Fruit fly (Drosophila melanogaster) whole organism, embryonic: ENCODE data around the gene Scr.
A peak's percentile ranks its signal among the peaks of the same experiment; 100 is the strongest.

Source experiments
- CG10431 ChIP-seq: fragments of 200-800 bp; sonication (Bioruptor generic); optimal IDR thresholded peaks from 3 replicates; lab custom pipeline; 2018; ENCODE audit warnings: missing biosample characterization, mild to moderate bottlenecking, missing genetic modification characterization
- CG11723 ChIP-seq: fragments of 200-800 bp; sonication (Bioruptor generic); optimal IDR thresholded peaks from 2 replicates; lab custom pipeline; 2017; ENCODE audit warnings: missing biosample characterization, mild to moderate bottlenecking, missing genetic modification characterization
- CG14710 ChIP-seq: fragments of 200-800 bp; sonication (Bioruptor generic); optimal IDR thresholded peaks from 3 replicates; lab custom pipeline; 2019; ENCODE audit warnings: missing biosample characterization, mild to moderate bottlenecking, missing genetic modification characterization, moderate library complexity
- CG14965 ChIP-seq: fragments of 200-800 bp; sonication (Bioruptor generic); optimal IDR thresholded peaks from 2 replicates; lab custom pipeline; 2016; ENCODE audit warnings: missing biosample characterization, missing genetic modification characterization, borderline replicate concordance
- CG1529 ChIP-seq: fragments of 200-800 bp; sonication (Bioruptor generic); optimal IDR thresholded peaks from 3 replicates; lab custom pipeline; 2018; ENCODE audit warnings: missing biosample characterization, missing genetic modification characterization
- CG15479 ChIP-seq: fragments of 200-800 bp; sonication (Bioruptor generic); optimal IDR thresholded peaks from 3 replicates; lab custom pipeline; 2019; ENCODE audit warnings: missing biosample characterization, mild to moderate bottlenecking, missing genetic modification characterization, moderate library complexity
- CG15601 ChIP-seq: fragments of 200-800 bp; sonication (Bioruptor generic); optimal IDR thresholded peaks from 3 replicates; lab custom pipeline; 2019; ENCODE audit warnings: missing biosample characterization, mild to moderate bottlenecking, missing genetic modification characterization, moderate library complexity
- CG17612 ChIP-seq: fragments of 200-800 bp; sonication (Bioruptor generic); IDR thresholded peaks from 2 replicates; pipeline ENCODE4 v1.3.6; 2022; ENCODE audit warnings: missing biosample characterization, missing genetic modification characterization
- CG2875 ChIP-seq: fragments of 200-800 bp; sonication (Bioruptor generic); optimal IDR thresholded peaks from 2 replicates; lab custom pipeline; 2017; ENCODE audit warnings: missing biosample characterization, mild to moderate bottlenecking, missing genetic modification characterization, missing genetic modification reagents
- CG31441 ChIP-seq: fragments of 200-800 bp; sonication (Bioruptor generic); IDR thresholded peaks from 2 replicates; pipeline ENCODE4 v1.3.6; 2022; ENCODE audit warnings: missing biosample characterization, missing genetic modification characterization
- CG3407 ChIP-seq: fragments of 200-800 bp; sonication (Bioruptor generic); optimal IDR thresholded peaks from 2 replicates; lab custom pipeline; 2018; ENCODE audit warnings: missing biosample characterization, mild to moderate bottlenecking, missing genetic modification characterization
- CG3847 ChIP-seq: fragments of 200-800 bp; sonication (Bioruptor generic); IDR thresholded peaks from 2 replicates; pipeline ENCODE4 v1.3.6; 2022; ENCODE audit warnings: missing biosample characterization, missing genetic modification characterization
- CG43689 ChIP-seq: fragments of 200-800 bp; sonication (Bioruptor generic); IDR thresholded peaks from 2 replicates; pipeline ENCODE4 v1.3.6; 2022; ENCODE audit warnings: missing biosample characterization, missing genetic modification characterization
- CG6654 ChIP-seq: fragments of 200-800 bp; sonication (Bioruptor generic); optimal IDR thresholded peaks from 2 replicates; lab custom pipeline; 2017; ENCODE audit warnings: missing biosample characterization, mild to moderate bottlenecking, missing genetic modification characterization
- CG6791 ChIP-seq: fragments of 200-800 bp; sonication (Bioruptor generic); IDR thresholded peaks from 3 replicates; pipeline ENCODE4 v1.3.6; 2022; ENCODE audit warnings: missing biosample characterization, missing genetic modification characterization; ENCODE audit not compliant: partially characterized antibody
- CG9215 ChIP-seq: fragments of 200-800 bp; sonication (Bioruptor generic); IDR thresholded peaks from 2 replicates; pipeline ENCODE4 v1.3.6; 2022; ENCODE audit warnings: missing biosample characterization, missing genetic modification characterization
- Dad ChIP-seq: fragments of 200-800 bp; sonication (Bioruptor generic); optimal IDR thresholded peaks from 3 replicates; lab custom pipeline; 2016; ENCODE audit warnings: missing biosample characterization, missing genetic modification characterization
- Dbx ChIP-seq: fragments of 200-800 bp; sonication (Bioruptor generic); IDR thresholded peaks from 3 replicates; pipeline ENCODE4 v1.3.6; 2022; ENCODE audit warnings: missing biosample characterization, missing genetic modification characterization
- Doc2 ChIP-seq: fragments of 200-800 bp; sonication (Bioruptor generic); IDR thresholded peaks from 2 replicates; pipeline ENCODE4 v1.3.6; 2022; ENCODE audit warnings: missing biosample characterization, missing genetic modification characterization
- Fer1 ChIP-seq: fragments of 200-800 bp; sonication (Bioruptor generic); optimal IDR thresholded peaks from 2 replicates; lab custom pipeline; 2017; ENCODE audit warnings: missing biosample characterization, mild to moderate bottlenecking, missing genetic modification characterization
- Hr39 ChIP-seq: fragments of >200 bp; optimal IDR thresholded peaks from 2 replicates; lab custom pipeline; 2017
- Opbp ChIP-seq: fragments of 200-800 bp; sonication (Bioruptor generic); IDR thresholded peaks from 3 replicates; pipeline ENCODE4 v1.3.6; 2022; ENCODE audit warnings: missing biosample characterization, missing genetic modification characterization; ENCODE audit not compliant: partially characterized antibody
- Optix ChIP-seq: fragments of 200-800 bp; sonication (Bioruptor generic); IDR thresholded peaks from 3 replicates; pipeline ENCODE4 v1.3.6; 2022; ENCODE audit warnings: missing biosample characterization, missing genetic modification characterization
- Sry-β ChIP-seq: fragments of 200-800 bp; sonication (Bioruptor generic); optimal IDR thresholded peaks from 2 replicates; lab custom pipeline; 2018; ENCODE audit warnings: missing biosample characterization, mild to moderate bottlenecking, missing genetic modification characterization, moderate library complexity
- bowl ChIP-seq: fragments of 200-800 bp; sonication (Bioruptor generic); IDR thresholded peaks from 2 replicates; pipeline ENCODE4 v1.3.6; 2022; ENCODE audit warnings: missing biosample characterization, missing genetic modification characterization
- btn ChIP-seq: fragments of 200-800 bp; sonication (Bioruptor generic); optimal IDR thresholded peaks from 2 replicates; lab custom pipeline; 2016; ENCODE audit warnings: missing biosample characterization, missing genetic modification characterization
- cad ChIP-seq: fragments of >200 bp; optimal IDR thresholded peaks from 2 replicates; lab custom pipeline; 2017; ENCODE audit warnings: missing biosample characterization, missing genetic modification characterization
- caup ChIP-seq: fragments of 200-800 bp; sonication (Bioruptor generic); optimal IDR thresholded peaks from 3 replicates; lab custom pipeline; 2017; ENCODE audit warnings: missing biosample characterization, mild to moderate bottlenecking, missing genetic modification characterization, moderate library complexity; ENCODE audit not compliant: severe bottlenecking
- cg ChIP-seq: fragments of 200-800 bp; sonication (Bioruptor generic); optimal IDR thresholded peaks from 3 replicates; lab custom pipeline; 2019; ENCODE audit warnings: missing biosample characterization, mild to moderate bottlenecking, missing genetic modification characterization, moderate library complexity
- chinmo ChIP-seq: fragments of 200-800 bp; sonication (Bioruptor generic); IDR thresholded peaks from 4 replicates; pipeline ENCODE4 v1.3.6; 2022; ENCODE audit warnings: missing biosample characterization, missing genetic modification characterization; ENCODE audit not compliant: partially characterized antibody
- chm ChIP-seq: fragments of 200-800 bp; sonication (Bioruptor generic); IDR thresholded peaks from 2 replicates; pipeline ENCODE4 v1.3.6; 2022; ENCODE audit warnings: missing biosample characterization, missing genetic modification characterization
- dan ChIP-seq: fragments of 200-800 bp; sonication (Bioruptor generic); IDR thresholded peaks from 2 replicates; pipeline ENCODE4 v1.3.6; 2022; ENCODE audit warnings: missing biosample characterization, missing genetic modification characterization
- dmrt99B ChIP-seq: fragments of 200-800 bp; sonication (Bioruptor generic); optimal IDR thresholded peaks from 2 replicates; lab custom pipeline; 2018; ENCODE audit warnings: missing biosample characterization, mild to moderate bottlenecking, missing genetic modification characterization, moderate library complexity
- fd102C ChIP-seq: fragments of 200-800 bp; sonication (Bioruptor generic); optimal IDR thresholded peaks from 2 replicates; lab custom pipeline; 2018; ENCODE audit warnings: missing biosample characterization, mild to moderate bottlenecking, missing genetic modification characterization, moderate library complexity
- lmd ChIP-seq: fragments of 200-800 bp; sonication (Bioruptor generic); IDR thresholded peaks from 2 replicates; pipeline ENCODE4 v1.3.6; 2022; ENCODE audit warnings: missing biosample characterization, missing genetic modification characterization
- nerfin-1 ChIP-seq: fragments of 200-800 bp; sonication (Bioruptor generic); optimal IDR thresholded peaks from 3 replicates; lab custom pipeline; 2019; ENCODE audit warnings: missing biosample characterization, mild to moderate bottlenecking, missing genetic modification characterization, moderate library complexity
- pita ChIP-seq: fragments of 200-800 bp; sonication (Bioruptor generic); optimal IDR thresholded peaks from 2 replicates; lab custom pipeline; 2017; ENCODE audit warnings: missing biosample characterization, mild to moderate bottlenecking, missing genetic modification characterization
- pros ChIP-seq: fragments of 200-800 bp; sonication (Bioruptor generic); optimal IDR thresholded peaks from 3 replicates; lab custom pipeline; 2019; ENCODE audit warnings: missing biosample characterization, mild to moderate bottlenecking, missing genetic modification characterization, moderate library complexity
- scrt ChIP-seq: fragments of 200-800 bp; sonication (Bioruptor generic); optimal IDR thresholded peaks from 2 replicates; lab custom pipeline; 2018; ENCODE audit warnings: missing biosample characterization, mild to moderate bottlenecking, missing genetic modification characterization, moderate library complexity
- shn ChIP-seq: fragments of 200-800 bp; sonication (Bioruptor generic); optimal IDR thresholded peaks from 3 replicates; lab custom pipeline; 2016; ENCODE audit warnings: missing biosample characterization, missing genetic modification characterization
- tap ChIP-seq: fragments of 200-800 bp; optimal IDR thresholded peaks from 3 replicates; lab custom pipeline; 2019; ENCODE audit warnings: missing biosample characterization, mild to moderate bottlenecking, missing genetic modification characterization, moderate library complexity
- tll ChIP-seq, 2 experiments: fragments of 200-800 bp in 1 of 2; fragments of >200 bp in 1 of 2; sonication (Bioruptor generic) in 1 of 2; optimal IDR thresholded peaks; 2 replicates each; lab custom pipeline; 2017 to 2019; ENCODE audit warnings: missing biosample characterization in 2 of 2, missing genetic modification characterization in 2 of 2, mild to moderate bottlenecking in 1 of 2, moderate library complexity in 1 of 2
- toy ChIP-seq: fragments of 200-800 bp; sonication (Bioruptor generic); IDR thresholded peaks from 2 replicates; pipeline ENCODE4 v1.3.6; 2022; ENCODE audit warnings: missing biosample characterization, missing genetic modification characterization
- wek ChIP-seq: fragments of 200-800 bp; sonication (Bioruptor generic); optimal IDR thresholded peaks from 3 replicates; lab custom pipeline; 2018; ENCODE audit warnings: missing biosample characterization, mild to moderate bottlenecking, missing genetic modification characterization, moderate library complexity
- zen ChIP-seq: fragments of 200-800 bp; sonication (Bioruptor generic); optimal IDR thresholded peaks from 3 replicates; lab custom pipeline; 2018; ENCODE audit warnings: missing biosample characterization, mild to moderate bottlenecking, missing genetic modification characterization, moderate library complexity

Scr gene

dm6 chr3R:6863769-6864393 lies 14.1 kb upstream of the Scr start, which contains the start of gene ftz (continued):
- TF ChIP-seq fd102C (GFP tag; lab: Kevin White, UChicago) (peak; percentile 12), cg (GFP tag; lab: Kevin White, UChicago) (no peak), dan (GFP tag; lab: Robert Waterston, UW) (no peak)
- TF ChIP-seq, all 482 proteins: peak for 9

dm6 chr3R:6862577-6862976 lies 12.8 kb upstream of the Scr start:
- peak; percentile 75 for TF ChIP-seq pros (GFP tag; lab: Kevin White, UChicago)
- TF ChIP-seq tll (GFP tag; optimal IDR thresholded peaks at IDR 0.05; lab: Kevin White, UChicago) = peak in 1 of 2 experiments; percentile 7
- TF ChIP-seq dmrt99B (tag; lab: Kevin White, UChicago) = no peak
- TF ChIP-seq wek = peak; percentile 12
- TF ChIP-seq scrt (GFP tag; lab: Kevin White, UChicago) = no peak
- peak; percentile 65 for TF ChIP-seq nerfin-1 (tag; lab: Kevin White, UChicago)

dm6 chr3R:6860042-6860441 lies 10.3 kb upstream of the Scr start:
- no peak for TF ChIP-seq caup
- no peak for TF ChIP-seq Sry-β (GFP tag; lab: Kevin White, UChicago)
- TF ChIP-seq CG14965 (GFP tag; lab: Kevin White, UChicago) = no peak
- TF ChIP-seq Dad (GFP tag; lab: Kevin White, UChicago) = no peak
- TF ChIP-seq CG31441 (GFP tag; lab: Robert Waterston, UW) = no peak
- TF ChIP-seq CG3847 = no peak
- TF ChIP-seq zen (tag; lab: Kevin White, UChicago) = peak; percentile 54
- peak in 1 of 2 experiments; percentile 82 for TF ChIP-seq tll (GFP tag; optimal IDR thresholded peaks at IDR 0.05; lab: Kevin White, UChicago)
- no peak for TF ChIP-seq CG15601 (tag; lab: Kevin White, UChicago)
- TF ChIP-seq Dbx = no peak
- TF ChIP-seq btn (GFP tag; lab: Kevin White, UChicago) = no peak
- no peak for TF ChIP-seq CG11723 (GFP tag; lab: Kevin White, UChicago)
- no peak for TF ChIP-seq CG2875 (GFP tag; lab: Kevin White, UChicago)
- TF ChIP-seq CG43689 = no peak
- TF ChIP-seq cad (GFP tag; lab: Kevin White, UChicago) = peak; percentile 35

dm6 chr3R:6858997-6859396 lies 9.2 kb upstream of the Scr start:
- 0 out of 3 replicates have a peak, but pooled peaks have one; percentile 11 for TF ChIP-seq Opbp (GFP tag; lab: Robert Waterston, UW)
- no peak for TF ChIP-seq chinmo (GFP tag; lab: Robert Waterston, UW)
- no peak for TF ChIP-seq Hr39 (lab: Kevin White, UChicago)
- TF ChIP-seq cad (GFP tag; lab: Kevin White, UChicago) = peak; percentile 99
- no peak for TF ChIP-seq pita (GFP tag; lab: Kevin White, UChicago)
- no peak for TF ChIP-seq Fer1 (GFP tag; lab: Kevin White, UChicago)
- no peak for TF ChIP-seq CG17612
- no peak for TF ChIP-seq Doc2 (GFP tag; lab: Robert Waterston, UW)
- no peak for TF ChIP-seq CG31441 (GFP tag; lab: Robert Waterston, UW)
- no peak for TF ChIP-seq Optix (GFP tag; lab: Robert Waterston, UW)
- no peak for TF ChIP-seq CG10431 (GFP tag; lab: Kevin White, UChicago)
- no peak for TF ChIP-seq CG9215
- TF ChIP-seq CG3407 (GFP tag; lab: Kevin White, UChicago) = no peak
- no peak for TF ChIP-seq toy (GFP tag; lab: Robert Waterston, UW)
- no peak for TF ChIP-seq tap (tag; lab: Kevin White, UChicago)
- TF ChIP-seq bowl (GFP tag; lab: Robert Waterston, UW) = no peak
- no peak for TF ChIP-seq shn
- no peak for TF ChIP-seq lmd (GFP tag; lab: Robert Waterston, UW)
- TF ChIP-seq CG1529 (GFP tag; lab: Kevin White, UChicago) = no peak
- TF ChIP-seq CG6791 = no peak
- peak in 1 of 2 experiments; percentile 92 for TF ChIP-seq tll (GFP tag; optimal IDR thresholded peaks at IDR 0.05; lab: Kevin White, UChicago)
- TF ChIP-seq CG15479 = peak; percentile 53
- TF ChIP-seq CG14710 = no peak
- no peak for TF ChIP-seq chm
- no peak for TF ChIP-seq CG6654 (GFP tag; lab: Kevin White, UChicago)
